Fruit fly (Drosophila melanogaster) whole organism, embryonic: Measurements from ENCODE around the gene RhoGAP100F.

Experiments used
- Asciz ChIP-seq: fragments of 200-800 bp; sonication (Bioruptor generic); optimal IDR thresholded peaks from 2 replicates; lab custom pipeline; 2017; ENCODE audit warnings: missing biosample characterization, mild to moderate bottlenecking, missing genetic modification characterization, missing genetic modification reagents
- B-H1 ChIP-seq: fragments of 200-800 bp; sonication (Bioruptor generic); IDR thresholded peaks from 3 replicates; pipeline ENCODE4 v1.3.6; 2022; ENCODE audit warnings: missing biosample characterization, missing genetic modification characterization
- B-H2 ChIP-seq: fragments of 200-800 bp; sonication (Bioruptor generic); optimal IDR thresholded peaks from 2 replicates; lab custom pipeline; 2018; ENCODE audit warnings: missing biosample characterization, mild to moderate bottlenecking, missing genetic modification characterization
- CG10274 ChIP-seq: fragments of 200-800 bp; sonication (Bioruptor generic); optimal IDR thresholded peaks from 3 replicates; lab custom pipeline; 2017; ENCODE audit warnings: missing biosample characterization, mild to moderate bottlenecking, missing genetic modification characterization
- CG10543 ChIP-seq: fragments of 200-800 bp; sonication (Bioruptor generic); optimal IDR thresholded peaks from 3 replicates; lab custom pipeline; 2017; ENCODE audit warnings: missing biosample characterization, mild to moderate bottlenecking, missing genetic modification characterization, moderate library complexity
- CG10959 ChIP-seq: fragments of 200-800 bp; sonication (Bioruptor generic); IDR thresholded peaks from 2 replicates; pipeline ENCODE4 v1.3.6; 2022; ENCODE audit warnings: missing biosample characterization, missing genetic modification characterization
- CG13287 ChIP-seq: fragments of 200-800 bp; sonication (Bioruptor generic); IDR thresholded peaks from 2 replicates; pipeline ENCODE4 v1.3.6; 2022; ENCODE audit warnings: missing biosample characterization, missing genetic modification characterization; ENCODE audit not compliant: partially characterized antibody
- CG13424 ChIP-seq: fragments of 200-800 bp; sonication (Bioruptor generic); optimal IDR thresholded peaks from 2 replicates; lab custom pipeline; 2019; ENCODE audit warnings: missing biosample characterization, mild to moderate bottlenecking, missing genetic modification characterization, moderate library complexity
- CG15696 ChIP-seq: fragments of 200-800 bp; sonication (Bioruptor generic); optimal IDR thresholded peaks from 2 replicates; lab custom pipeline; 2019; ENCODE audit warnings: missing biosample characterization, mild to moderate bottlenecking, missing genetic modification characterization, moderate library complexity
- CG1603 ChIP-seq: fragments of 200-800 bp; sonication (Bioruptor generic); optimal IDR thresholded peaks from 2 replicates; lab custom pipeline; 2019; ENCODE audit warnings: missing biosample characterization, mild to moderate bottlenecking, missing genetic modification characterization, moderate library complexity
- CG17186 ChIP-seq: fragments of 200-800 bp; sonication (Bioruptor generic); optimal IDR thresholded peaks from 3 replicates; lab custom pipeline; 2017; ENCODE audit warnings: missing biosample characterization, missing genetic modification reagents, missing genetic modification characterization
- CG17328 ChIP-seq: fragments of 200-800 bp; sonication (Bioruptor generic); IDR thresholded peaks from 2 replicates; pipeline ENCODE4 v1.3.6; 2022; ENCODE audit warnings: missing biosample characterization, missing genetic modification characterization
- CG2202 ChIP-seq: fragments of 200-800 bp; sonication (Bioruptor generic); optimal IDR thresholded peaks from 2 replicates; lab custom pipeline; 2018; ENCODE audit warnings: missing biosample characterization, mild to moderate bottlenecking, missing genetic modification characterization
- CG5245 ChIP-seq: fragments of 200-800 bp; sonication (Bioruptor generic); optimal IDR thresholded peaks from 3 replicates; lab custom pipeline; 2016; ENCODE audit warnings: missing biosample characterization, missing genetic modification characterization
- CG9932 ChIP-seq: fragments of 200-800 bp; sonication (Bioruptor generic); IDR thresholded peaks from 2 replicates; pipeline ENCODE4 v1.3.6; 2022; ENCODE audit warnings: missing biosample characterization, missing genetic modification characterization
- CHES-1-like ChIP-seq: fragments of 200-800 bp; sonication (Bioruptor generic); optimal IDR thresholded peaks from 2 replicates; lab custom pipeline; 2016; ENCODE audit warnings: missing biosample characterization, missing genetic modification characterization
- D ChIP-seq, 2 experiments: fragments of 200-800 bp in 1 of 2; fragments of >200 bp in 1 of 2; sonication (Bioruptor generic) in 1 of 2; optimal IDR thresholded peaks; 2 replicates in 1 of 2; 3 replicates in 1 of 2; lab custom pipeline; 2017; ENCODE audit warnings: mild to moderate bottlenecking in 1 of 2, missing biosample characterization in 1 of 2, missing genetic modification characterization in 1 of 2, missing genetic modification reagents in 1 of 2
- Dek ChIP-seq: fragments of 200-800 bp; sonication (Bioruptor generic); optimal IDR thresholded peaks from 3 replicates; lab custom pipeline; 2019; ENCODE audit warnings: missing biosample characterization, mild to moderate bottlenecking, missing genetic modification characterization, moderate library complexity
- Fer2 ChIP-seq: fragments of 200-800 bp; sonication (Bioruptor generic); optimal IDR thresholded peaks from 2 replicates; lab custom pipeline; 2018; ENCODE audit warnings: missing biosample characterization, mild to moderate bottlenecking, missing genetic modification characterization, moderate library complexity
- Gug ChIP-seq: fragments of 200-800 bp; sonication (Bioruptor generic); IDR thresholded peaks from 4 replicates; pipeline ENCODE4 v1.3.6; 2022; ENCODE audit warnings: missing biosample characterization, missing genetic modification characterization
- MESR4 ChIP-seq: fragments of 200-800 bp; sonication (Bioruptor generic); optimal IDR thresholded peaks from 2 replicates; lab custom pipeline; 2018; ENCODE audit warnings: missing biosample characterization, mild to moderate bottlenecking, missing genetic modification characterization, moderate library complexity
- Mad ChIP-seq: fragments of 200-800 bp; sonication (Bioruptor generic); optimal IDR thresholded peaks from 2 replicates; lab custom pipeline; 2016; ENCODE audit warnings: missing biosample characterization, missing genetic modification characterization
- Mes4 ChIP-seq: fragments of 200-800 bp; sonication (Bioruptor generic); optimal IDR thresholded peaks from 2 replicates; lab custom pipeline; 2016; ENCODE audit warnings: missing biosample characterization, missing genetic modification characterization
- Nf-YA ChIP-seq: fragments of 200-800 bp; sonication (Bioruptor generic); IDR thresholded peaks from 2 replicates; pipeline ENCODE4 v1.3.6; 2022; ENCODE audit warnings: missing biosample characterization, missing genetic modification characterization
- Nf-YB ChIP-seq: fragments of 200-800 bp; sonication (Bioruptor generic); optimal IDR thresholded peaks from 3 replicates; lab custom pipeline; 2019; ENCODE audit warnings: missing biosample characterization, mild to moderate bottlenecking, missing genetic modification characterization, moderate library complexity
- NfI ChIP-seq: fragments of 200-800 bp; sonication (Bioruptor generic); optimal IDR thresholded peaks from 3 replicates; lab custom pipeline; 2018; ENCODE audit warnings: missing biosample characterization, mild to moderate bottlenecking, missing genetic modification characterization, moderate library complexity
- Ptx1 ChIP-seq: fragments of 200-800 bp; sonication (Bioruptor generic); IDR thresholded peaks from 2 replicates; pipeline ENCODE4 v1.3.6; 2022; ENCODE audit warnings: missing biosample characterization, missing genetic modification characterization
- Side ChIP-seq: fragments of 200-800 bp; sonication (Bioruptor generic); optimal IDR thresholded peaks from 2 replicates; lab custom pipeline; 2016; ENCODE audit warnings: missing biosample characterization, missing genetic modification characterization
- Spps ChIP-seq: fragments of 200-800 bp; sonication (Bioruptor generic); optimal IDR thresholded peaks from 2 replicates; lab custom pipeline; 2018; ENCODE audit warnings: missing biosample characterization, mild to moderate bottlenecking, missing genetic modification characterization
- bab2 ChIP-seq: fragments of 200-800 bp; sonication (Bioruptor generic); optimal IDR thresholded peaks from 2 replicates; lab custom pipeline; 2016; ENCODE audit warnings: missing biosample characterization, missing genetic modification characterization
- crp ChIP-seq, 2 experiments: fragments of 200-800 bp; sonication (Bioruptor generic); optimal IDR thresholded peaks; 2 replicates in 1 of 2; 3 replicates in 1 of 2; lab custom pipeline; 2017; ENCODE audit warnings: missing biosample characterization in 2 of 2, missing genetic modification characterization in 2 of 2, mild to moderate bottlenecking in 1 of 2, moderate library complexity in 1 of 2
- dmrt11E ChIP-seq: fragments of 200-800 bp; sonication (Bioruptor generic); optimal IDR thresholded peaks from 3 replicates; lab custom pipeline; 2018; ENCODE audit warnings: missing biosample characterization, mild to moderate bottlenecking, missing genetic modification characterization, moderate library complexity
- ems ChIP-seq: fragments of 200-800 bp; sonication (Bioruptor generic); optimal IDR thresholded peaks from 3 replicates; lab custom pipeline; 2016; ENCODE audit warnings: missing biosample characterization, missing genetic modification characterization
- her ChIP-seq: fragments of 200-800 bp; sonication (Bioruptor generic); optimal IDR thresholded peaks from 2 replicates; lab custom pipeline; 2016; ENCODE audit warnings: missing biosample characterization, missing genetic modification characterization
- hkb ChIP-seq, 2 experiments: fragments of 200-800 bp in 1 of 2; fragments of >200 bp in 1 of 2; sonication (Bioruptor generic) in 1 of 2; IDR thresholded peaks in 1 of 2; optimal IDR thresholded peaks in 1 of 2; 2 replicates each; pipeline versions ENCODE4 v1.3.6 to Lab custom; 2017 to 2022; ENCODE audit warnings: missing biosample characterization in 1 of 2, missing genetic modification characterization in 1 of 2
- kah ChIP-seq: fragments of 200-800 bp; sonication (Bioruptor generic); optimal IDR thresholded peaks from 2 replicates; lab custom pipeline; 2018; ENCODE audit warnings: missing biosample characterization, mild to moderate bottlenecking, missing genetic modification characterization
- odd ChIP-seq: fragments of 200-800 bp; sonication (Bioruptor generic); optimal IDR thresholded peaks from 2 replicates; lab custom pipeline; 2017; ENCODE audit warnings: missing biosample characterization, mild to moderate bottlenecking, missing genetic modification characterization
- pzg ChIP-seq: fragments of 200-800 bp; sonication (Bioruptor generic); optimal IDR thresholded peaks from 3 replicates; lab custom pipeline; 2018; ENCODE audit warnings: missing biosample characterization, mild to moderate bottlenecking, missing genetic modification characterization, moderate library complexity
- run ChIP-seq: fragments of 200-800 bp; sonication (Bioruptor generic); optimal IDR thresholded peaks from 3 replicates; lab custom pipeline; 2018; ENCODE audit warnings: missing biosample characterization, mild to moderate bottlenecking, missing genetic modification characterization
- schlank ChIP-seq: fragments of 200-800 bp; sonication (Bioruptor generic); optimal IDR thresholded peaks from 2 replicates; lab custom pipeline; 2018; ENCODE audit warnings: missing biosample characterization, mild to moderate bottlenecking, missing genetic modification characterization
- seq ChIP-seq: fragments of 200-800 bp; sonication (Bioruptor generic); IDR thresholded peaks from 2 replicates; pipeline ENCODE4 v1.3.6; 2022; ENCODE audit warnings: missing biosample characterization, missing genetic modification characterization
- tio ChIP-seq: fragments of 200-800 bp; sonication (Bioruptor generic); optimal IDR thresholded peaks from 2 replicates; lab custom pipeline; 2017; ENCODE audit warnings: missing biosample characterization, missing genetic modification characterization, inconsistent platforms
- tna ChIP-seq: fragments of 200-800 bp; sonication (Bioruptor generic); IDR thresholded peaks from 2 replicates; pipeline ENCODE4 v1.3.6; 2022; ENCODE audit warnings: missing biosample characterization, missing genetic modification characterization; ENCODE audit not compliant: partially characterized antibody
- unc-4 ChIP-seq: fragments of 200-800 bp; sonication (Bioruptor generic); IDR thresholded peaks from 2 replicates; pipeline ENCODE4 v1.3.6; 2022; ENCODE audit warnings: missing biosample characterization, missing genetic modification characterization; ENCODE audit not compliant: partially characterized antibody
- unpg ChIP-seq: fragments of 200-800 bp; sonication (Bioruptor generic); optimal IDR thresholded peaks from 3 replicates; lab custom pipeline; 2018; ENCODE audit warnings: missing biosample characterization, mild to moderate bottlenecking, missing genetic modification characterization, moderate library complexity
- yki ChIP-seq: fragments of >200 bp; optimal IDR thresholded peaks from 3 replicates; lab custom pipeline; 2018
- z ChIP-seq: fragments of 200-800 bp; sonication (Bioruptor generic); IDR thresholded peaks from 3 replicates; pipeline ENCODE4 v1.3.6; 2022; ENCODE audit warnings: missing biosample characterization, missing genetic modification characterization

The RhoGAP100F gene

DNA sequence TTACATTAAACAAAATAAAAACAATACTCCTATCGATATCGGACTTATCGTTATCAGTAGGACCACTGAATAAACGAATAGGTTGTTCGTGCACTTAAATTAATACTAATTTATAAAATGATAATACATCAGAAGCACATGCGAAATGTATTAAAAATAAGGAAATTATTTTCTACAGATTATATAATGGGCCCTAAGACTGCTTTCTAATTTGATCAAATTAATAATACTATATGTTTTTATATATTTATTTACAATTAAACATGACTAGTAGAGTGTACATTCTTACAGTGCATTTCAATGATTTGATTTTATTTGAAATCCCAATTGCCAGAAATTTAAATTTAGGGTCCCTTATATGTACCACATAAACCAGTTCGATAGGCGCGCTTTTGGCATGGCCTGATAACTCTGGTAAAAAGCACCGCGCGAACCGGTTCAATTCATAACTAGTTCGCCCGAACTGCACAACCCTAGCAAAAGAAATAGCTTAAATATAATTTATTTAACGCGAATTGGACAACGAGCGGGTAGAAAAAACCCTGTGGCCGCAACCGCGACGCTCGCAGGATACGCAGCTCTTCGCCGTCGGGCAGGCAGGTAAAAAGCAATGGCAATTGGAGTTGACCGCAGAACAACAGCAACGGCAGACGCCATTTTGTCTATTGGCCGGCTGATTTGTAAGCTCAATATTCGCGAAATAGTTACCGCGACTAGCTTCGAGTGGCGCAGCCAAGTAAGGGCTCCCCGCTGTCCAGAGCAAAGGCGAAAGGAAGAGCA lies 35.6 kb upstream of the RhoGAP100F start, which contains the start of the genes CG2126 and faf (continued):
- TF ChIP-seq MESR4 (GFP tag; lab: Kevin White, UChicago) (peak; percentile 24), odd (GFP tag; lab: Kevin White, UChicago) (peak; percentile 35), Side (GFP tag; lab: Kevin White, UChicago) (peak; percentile 31), Nf-YB (GFP tag; lab: Kevin White, UChicago) (peak; percentile 66), Asciz (GFP tag; lab: Kevin White, UChicago) (no peak), Mad (GFP tag; lab: Kevin White, UChicago) (no peak), Dek (peak; percentile 79), z (GFP tag; lab: Robert Waterston, UW) (no peak), kah (GFP tag; lab: Kevin White, UChicago) (peak; percentile 24), CG10274 (GFP tag; lab: Kevin White, UChicago) (no peak), yki (lab: Kevin White, UChicago) (no peak), dmrt11E (peak; percentile 76), CG13287 (GFP tag; lab: Robert Waterston, UW) (peak; percentile 61; the same call in 1 of the 2 replicates), CG17186 (GFP tag; lab: Kevin White, UChicago) (peak; percentile 44), CG17328 (GFP tag; lab: Robert Waterston, UW) (peak; percentile 76), CG13424 (tag; lab: Kevin White, UChicago) (peak; percentile 87), pzg (GFP tag; lab: Kevin White, UChicago) (peak; percentile 57), Nf-YA (GFP tag; lab: Robert Waterston, UW) (peak; percentile 46; the same call in 1 of the 2 replicates), tna (GFP tag; lab: Robert Waterston, UW) (no peak; the same call in 1 of the 2 replicates), D (optimal IDR thresholded peaks at IDR 0.05; lab: Kevin White, UChicago) (no peak), D (GFP tag; optimal IDR thresholded peaks at IDR 0.05; lab: Kevin White, UChicago) (peak; percentile 48), NfI (GFP tag; lab: Kevin White, UChicago) (peak; percentile 78), hkb (optimal IDR thresholded peaks at IDR 0.05; lab: Kevin White, UChicago) (no peak), hkb (GFP tag; IDR thresholded peaks at IDR 0.05; lab: Robert Waterston, UW) (peak; percentile 79), Spps (tag; lab: Kevin White, UChicago) (peak; percentile 25), unc-4 (GFP tag; lab: Robert Waterston, UW) (peak; percentile 50; the same call in 1 of the 2 replicates), Ptx1 (GFP tag; lab: Robert Waterston, UW) (peak; percentile 84), her (GFP tag; lab: Kevin White, UChicago) (peak; percentile 38), seq (GFP tag; lab: Robert Waterston, UW) (peak; percentile 58), unpg (peak; percentile 82), ems (peak; percentile 47), B-H1 (peak; percentile 56; the same call in 2 of the 3 replicates), B-H2 (GFP tag; lab: Kevin White, UChicago) (peak; percentile 84), schlank (tag; lab: Kevin White, UChicago) (peak; percentile 41), Gug (GFP tag; lab: Robert Waterston, UW) (peak; percentile 75), run (tag; lab: Kevin White, UChicago) (no peak), CG15696 (peak; percentile 73), CG9932 (GFP tag; lab: Robert Waterston, UW) (peak; percentile 87), Mes4 (no peak), crp (GFP tag; optimal IDR thresholded peaks at IDR 0.05; lab: Kevin White, UChicago) (peak in 1 of 2 experiments; percentile 41), CHES-1-like (peak; percentile 59), CG2202 (tag; lab: Kevin White, UChicago) (peak; percentile 49), bab2 (peak; percentile 52), CG10543 (peak; percentile 83), tio (GFP tag; lab: Kevin White, UChicago) (no peak), Fer2 (tag; lab: Kevin White, UChicago) (peak; percentile 80), CG1603 (no peak), CG5245 (peak; percentile 70), CG10959 (GFP tag; lab: Robert Waterston, UW) (no peak)
